Fruit fly (Drosophila melanogaster) whole organism, wandering third instar larva: ENCODE data around the gene CG14855.
A peak's percentile ranks its signal among the peaks of the same experiment; 100 is the strongest.

Experiments
- CG32264 ChIP-seq: fragments of 200-800 bp; sonication (Bioruptor generic); optimal IDR thresholded peaks from 2 replicates; lab custom pipeline; 2016; ENCODE audit warnings: missing biosample characterization, missing genetic modification characterization
- CG9705 ChIP-seq: fragments of 200-800 bp; sonication (Bioruptor generic); optimal IDR thresholded peaks from 2 replicates; lab custom pipeline; 2018; ENCODE audit warnings: missing biosample characterization, mild to moderate bottlenecking, missing genetic modification characterization
- CrebA ChIP-seq: fragments of 200-800 bp; sonication (Bioruptor generic); optimal IDR thresholded peaks from 2 replicates; lab custom pipeline; 2016; ENCODE audit warnings: missing biosample characterization, mild to moderate bottlenecking, missing genetic modification characterization, borderline replicate concordance
- Dfd ChIP-seq: fragments of >200 bp; optimal IDR thresholded peaks from 2 replicates; lab custom pipeline; 2017; ENCODE audit warnings: missing biosample characterization, missing genetic modification characterization
- GATAd ChIP-seq: sonication (Bioruptor generic); optimal IDR thresholded peaks from 2 replicates; lab custom pipeline; 2016; ENCODE audit warnings: missing biosample characterization, missing genetic modification characterization
- HLH106 ChIP-seq: fragments of 200-800 bp; optimal IDR thresholded peaks from 3 replicates; lab custom pipeline; 2019; ENCODE audit warnings: missing biosample characterization, mild to moderate bottlenecking, missing genetic modification characterization, moderate library complexity
- Hnf4 ChIP-seq: fragments of 200-800 bp; sonication (Bioruptor generic); optimal IDR thresholded peaks from 2 replicates; lab custom pipeline; 2016; ENCODE audit warnings: missing biosample characterization, mild to moderate bottlenecking, missing genetic modification characterization
- Hr78 ChIP-seq: fragments of >200 bp; optimal IDR thresholded peaks from 2 replicates; lab custom pipeline; 2017; ENCODE audit warnings: missing biosample characterization, missing genetic modification characterization
- N ChIP-seq: fragments of >200 bp; optimal IDR thresholded peaks from 2 replicates; lab custom pipeline; 2018; ENCODE audit warnings: missing biosample characterization, missing external identifiers, missing genetic modification characterization
- OdsH ChIP-seq: fragments of 200-800 bp; sonication (Bioruptor generic); optimal IDR thresholded peaks from 2 replicates; lab custom pipeline; 2016; ENCODE audit warnings: missing biosample characterization, mild to moderate bottlenecking, missing genetic modification characterization
- Rel ChIP-seq, 2 experiments: fragments of 200-800 bp; sonication (Bioruptor generic) in 1 of 2; optimal IDR thresholded peaks; 2 replicates in 1 of 2; 3 replicates in 1 of 2; lab custom pipeline; 2016 to 2019; ENCODE audit warnings: mild to moderate bottlenecking in 2 of 2, missing biosample characterization in 2 of 2, missing genetic modification characterization in 2 of 2, moderate library complexity in 1 of 2
- Sp1 ChIP-seq: fragments of 200-800 bp; sonication (Bioruptor generic); optimal IDR thresholded peaks from 3 replicates; lab custom pipeline; 2019; ENCODE audit warnings: missing biosample characterization, mild to moderate bottlenecking, missing genetic modification characterization, moderate library complexity
- brk ChIP-seq: fragments of 200-800 bp; sonication (Bioruptor generic); optimal IDR thresholded peaks from 2 replicates; lab custom pipeline; 2016; ENCODE audit warnings: missing biosample characterization, mild to moderate bottlenecking, missing genetic modification characterization
- dl ChIP-seq, 2 experiments: fragments of 175-275, 200-275 bp in 1 of 2; fragments of 200-275 bp in 1 of 2; sonication (Bioruptor generic); optimal IDR thresholded peaks; lab custom pipeline; 2018; ENCODE audit warnings: mild to moderate bottlenecking in 2 of 2, missing biosample characterization in 2 of 2, missing genetic modification characterization in 2 of 2, moderate library complexity in 2 of 2; ENCODE audit not compliant: partially characterized antibody in 2 of 2, insufficient read depth in 1 of 2
- foxo ChIP-seq, 2 experiments: fragments of 200-800 bp; sonication (Bioruptor generic); optimal IDR thresholded peaks; 2 replicates in 1 of 2; 3 replicates in 1 of 2; lab custom pipeline; 2016 to 2017; ENCODE audit warnings: missing biosample characterization in 2 of 2, missing genetic modification characterization in 2 of 2
- fru ChIP-seq: fragments of 200-800 bp; sonication (Bioruptor generic); optimal IDR thresholded peaks from 3 replicates; lab custom pipeline; 2016; ENCODE audit warnings: missing biosample characterization, mild to moderate bottlenecking, missing genetic modification characterization
- h ChIP-seq: fragments of 200-800 bp; sonication (Bioruptor generic); optimal IDR thresholded peaks from 3 replicates; lab custom pipeline; 2016; ENCODE audit warnings: missing biosample characterization, mild to moderate bottlenecking, missing genetic modification characterization
- jim ChIP-seq: fragments of 175-275, 200-325 bp; sonication (Bioruptor generic); optimal IDR thresholded peaks from 2 replicates; lab custom pipeline; 2016; ENCODE audit warnings: missing biosample characterization, mild to moderate bottlenecking, missing genetic modification characterization
- lola ChIP-seq: fragments of >200 bp; optimal IDR thresholded peaks from 2 replicates; lab custom pipeline; 2017; ENCODE audit warnings: missing biosample characterization, missing genetic modification characterization
- pan ChIP-seq: fragments of >200 bp; optimal IDR thresholded peaks from 2 replicates; lab custom pipeline; 2017
- rgr ChIP-seq: fragments of 200-800 bp; sonication (Bioruptor generic); optimal IDR thresholded peaks from 3 replicates; lab custom pipeline; 2016; ENCODE audit warnings: missing biosample characterization, mild to moderate bottlenecking, missing genetic modification characterization
- usp ChIP-seq: fragments of >200 bp; optimal IDR thresholded peaks from 2 replicates; lab custom pipeline; 2017; ENCODE audit warnings: missing biosample characterization, missing genetic modification characterization
- woc ChIP-seq: sonication (Bioruptor generic); optimal IDR thresholded peaks from 2 replicates; lab custom pipeline; 2016; ENCODE audit warnings: missing biosample characterization, mild to moderate bottlenecking, missing genetic modification characterization

The CG14855 gene

dm6 chr3R:14832256-14832655 is 36.2 kb downstream of the CG14855 start:
- TF ChIP-seq pan (lab: Kevin White, UChicago) (no peak), woc (GFP tag; lab: Kevin White, UChicago) (no peak), h (GFP tag; lab: Kevin White, UChicago) (no peak), CG9705 (GFP tag; lab: Kevin White, UChicago) (no peak), OdsH (no peak), fru (GFP tag; lab: Kevin White, UChicago) (no peak), Sp1 (no peak), HLH106 (tag; lab: Kevin White, UChicago) (no peak), Rel (GFP tag; optimal IDR thresholded peaks at IDR 0.05; lab: Kevin White, UChicago) (no peak), Rel (tag; optimal IDR thresholded peaks at IDR 0.05; lab: Kevin White, UChicago) (no peak)

- TF ChIP-seq N, result no peak
- no peak for TF ChIP-seq Hnf4 (GFP tag; lab: Kevin White, UChicago)
- no peak for TF ChIP-seq Sp1
- no peak for TF ChIP-seq GATAd (GFP tag; lab: Kevin White, UChicago)
- TF ChIP-seq foxo (GFP tag; optimal IDR thresholded peaks at IDR 0.05; lab: Kevin White, UChicago), result no peak
- TF ChIP-seq CG32264 (GFP tag; lab: Kevin White, UChicago), result no peak
- TF ChIP-seq CG9705 (GFP tag; lab: Kevin White, UChicago), result no peak
- TF ChIP-seq OdsH, result no peak
- TF ChIP-seq usp, result no peak
- no peak for TF ChIP-seq lola (GFP tag; lab: Kevin White, UChicago)
- no peak for TF ChIP-seq HLH106 (tag; lab: Kevin White, UChicago)
- TF ChIP-seq, all 38 proteins: peak for 0
These were observed 48.6 kb downstream of the CG14855 start, which contains the start of gene CG3610 for dm6 chr3R:14844743-14845142. Gene CG3610, plus strand, starts transcription at chr3R:14845043.

dm6 chr3R:14846924-14847599 is 51.0 kb downstream of the CG14855 start:
- TF ChIP-seq GATAd (GFP tag; lab: Kevin White, UChicago), result no peak
- TF ChIP-seq fru (GFP tag; lab: Kevin White, UChicago), result peak; percentile 50
- peak; percentile 22 for TF ChIP-seq rgr (GFP tag; lab: Kevin White, UChicago)
- peak in 1 of 2 experiments; percentile 52 for TF ChIP-seq foxo (GFP tag; optimal IDR thresholded peaks at IDR 0.05; lab: Kevin White, UChicago)
- no peak for TF ChIP-seq N
- TF ChIP-seq jim, result no peak

dm6 chr3R:14847844-14848243 is 51.7 kb downstream of the CG14855 start:
- TF ChIP-seq woc (GFP tag; lab: Kevin White, UChicago), result no peak
- TF ChIP-seq GATAd (GFP tag; lab: Kevin White, UChicago), result no peak
- no peak for TF ChIP-seq fru (GFP tag; lab: Kevin White, UChicago)
- no peak for TF ChIP-seq rgr (GFP tag; lab: Kevin White, UChicago)
- TF ChIP-seq Sp1, result no peak
- no peak for TF ChIP-seq Hr78 (GFP tag; lab: Kevin White, UChicago)
- TF ChIP-seq h (GFP tag; lab: Kevin White, UChicago), result no peak
- TF ChIP-seq Dfd (GFP tag; lab: Kevin White, UChicago), result no peak
- no peak for TF ChIP-seq dl (GFP tag; optimal IDR thresholded peaks at IDR 0.05; lab: Kevin White, UChicago; ENCODE audit: insufficient read depth in 1 of 2, partially characterized antibody in 2 of 2)
- no peak for TF ChIP-seq CG32264 (GFP tag; lab: Kevin White, UChicago)
- no peak for TF ChIP-seq usp
- no peak for TF ChIP-seq CrebA (GFP tag; lab: Kevin White, UChicago)
- TF ChIP-seq brk, result no peak
- no peak for TF ChIP-seq Rel (GFP tag; optimal IDR thresholded peaks at IDR 0.05; lab: Kevin White, UChicago)
- no peak for TF ChIP-seq Rel (tag; optimal IDR thresholded peaks at IDR 0.05; lab: Kevin White, UChicago)
